Fruit fly (Drosophila melanogaster): ENCODE measurements around the gene aay.

Gene aay

dm6 chr3L:9373374-9374004 lies 49.6 kb upstream of the aay start (continued):
- TF ChIP-seq chm (GFP tag; IDR thresholded peaks at IDR 0.05) (peak; percentile 57; the same call in 1 of the 2 replicates), dmrt11E (tag; optimal IDR thresholded peaks at IDR 0.05) (peak; percentile 33), nau (GFP tag; optimal IDR thresholded peaks at IDR 0.05) (peak; percentile 56), CG18011 (GFP tag; optimal IDR thresholded peaks at IDR 0.05) (peak; percentile 47), lov (optimal IDR thresholded peaks at IDR 0.05) (no peak), lov (GFP tag; IDR thresholded peaks at IDR 0.05) (peak; percentile 46; the same call in 1 of the 3 replicates), CG13287 (GFP tag; IDR thresholded peaks at IDR 0.05; ENCODE audit: partially characterized antibody) (peak; percentile 52), MTF-1 (GFP tag; optimal IDR thresholded peaks at IDR 0.05; ENCODE audit: borderline replicate concordance) (peak; percentile 49), unpg (GFP tag; optimal IDR thresholded peaks at IDR 0.05) (peak; percentile 80), Nf-YC (tag; optimal IDR thresholded peaks at IDR 0.05) (no peak), tgo (GFP tag; IDR thresholded peaks at IDR 0.05) (peak; percentile 67; the same call in 2 of the 3 replicates), al (GFP tag; IDR thresholded peaks at IDR 0.05) (no peak), gce (GFP tag; IDR thresholded peaks at IDR 0.05) (0 out of 3 replicates have a peak, but pooled peaks have one; percentile 62), gcm2 (GFP tag; optimal IDR thresholded peaks at IDR 0.05) (no peak), CG4707 (GFP tag; optimal IDR thresholded peaks at IDR 0.05) (no peak), Ssrp (tag; optimal IDR thresholded peaks at IDR 0.05) (peak; percentile 54), az2 (GFP tag; optimal IDR thresholded peaks at IDR 0.05) (peak; percentile 66), CG10979 (tag; optimal IDR thresholded peaks at IDR 0.05) (peak; percentile 73), Opbp (GFP tag; IDR thresholded peaks at IDR 0.05; ENCODE audit: partially characterized antibody) (peak; percentile 45; the same call in 1 of the 3 replicates), CG7987 (GFP tag; optimal IDR thresholded peaks at IDR 0.05) (peak; percentile 6), chinmo (GFP tag; IDR thresholded peaks at IDR 0.05; ENCODE audit: partially characterized antibody) (peak; percentile 44; the same call in 2 of the 4 replicates), Abd-B (GFP tag; optimal IDR thresholded peaks at IDR 0.05) (no peak), cato (GFP tag; optimal IDR thresholded peaks at IDR 0.05; ENCODE audit: borderline replicate concordance) (peak; percentile 18), fd102C (GFP tag; optimal IDR thresholded peaks at IDR 0.05) (no peak), Fer1 (GFP tag; optimal IDR thresholded peaks at IDR 0.05) (peak; percentile 81), fu2 (GFP tag; optimal IDR thresholded peaks at IDR 0.05) (no peak), run (tag; optimal IDR thresholded peaks at IDR 0.05) (peak; percentile 36), Ravus (GFP tag; IDR thresholded peaks at IDR 0.05) (peak; percentile 26; the same call in 1 of the 2 replicates), ERR (GFP tag; optimal IDR thresholded peaks at IDR 0.05) (no peak), CG3407 (GFP tag; optimal IDR thresholded peaks at IDR 0.05) (peak; percentile 54), jigr1 (GFP tag; IDR thresholded peaks at IDR 0.05) (no peak), crol (GFP tag; IDR thresholded peaks at IDR 0.05) (no peak), Dip2 (GFP tag; IDR thresholded peaks at IDR 0.05) (no peak), Trl (optimal IDR thresholded peaks at IDR 0.05) (peak; percentile 94 to 96), Trl (GFP tag; optimal IDR thresholded peaks at IDR 0.05) (peak; percentile 32), CG11723 (GFP tag; optimal IDR thresholded peaks at IDR 0.05) (peak; percentile 51), trh (GFP tag; optimal IDR thresholded peaks at IDR 0.05) (peak; percentile 14), dysf (GFP tag; IDR thresholded peaks at IDR 0.05) (peak; percentile 75), maf-S (GFP tag; optimal IDR thresholded peaks at IDR 0.05) (no peak), nerfin-1 (tag; optimal IDR thresholded peaks at IDR 0.05) (peak; percentile 98), sc (optimal IDR thresholded peaks at IDR 0.05) (no peak), sc (GFP tag; optimal IDR thresholded peaks at IDR 0.05) (peak; percentile 55), CG16815 (GFP tag; optimal IDR thresholded peaks at IDR 0.05) (no peak), CG1792 (GFP tag; optimal IDR thresholded peaks at IDR 0.05) (no peak), CG10209 (GFP tag; optimal IDR thresholded peaks at IDR 0.05) (peak; percentile 57), H2.0 (GFP tag; IDR thresholded peaks at IDR 0.05) (peak; percentile 54; the same call in 1 of the 2 replicates), B-H2 (GFP tag; optimal IDR thresholded peaks at IDR 0.05) (peak; percentile 69), CG1832 (GFP tag; optimal IDR thresholded peaks at IDR 0.05) (no peak), D (optimal IDR thresholded peaks at IDR 0.05) (no peak), D (GFP tag; optimal IDR thresholded peaks at IDR 0.05) (peak; percentile 66)

Measured in whole organism, embryonic.